Worm (Caenorhabditis elegans): ENCODE results near the gene kin-16.

The kin-16 gene

ce11 chrII:9436009-9436408 lies at the start of gene kin-16:
kin-16 (minus strand) TSS chrII:9436109.
- TF ChIP-seq nhr-179 (tag; optimal IDR thresholded peaks at IDR 0.05) (no peak), ztf-3 (GFP tag; optimal IDR thresholded peaks at IDR 0.05) (no peak), ceh-58 (GFP tag; IDR thresholded peaks at IDR 0.05) (no peak), sea-2 (GFP tag; IDR thresholded peaks at IDR 0.05) (no peak), Y67H2A.10 (GFP tag; conservative IDR thresholded peaks at IDR 0.05) (no peak), athp-1 (tag; optimal IDR thresholded peaks at IDR 0.05) (no peak), repo-1 (tag; optimal IDR thresholded peaks at IDR 0.05) (no peak), hlh-26 (GFP tag; conservative IDR thresholded peaks at IDR 0.05) (no peak), attf-3 (GFP tag; conservative IDR thresholded peaks at IDR 0.05) (no peak), sdz-38 (tag; optimal IDR thresholded peaks at IDR 0.05) (no peak), nfya-2 (GFP tag; IDR thresholded peaks at IDR 0.05) (no peak), Y95B8A.8 (GFP tag; IDR thresholded peaks at IDR 0.05) (no peak), let-607 (tag; optimal IDR thresholded peaks at IDR 0.05) (no peak), Y53G8AR.9 (GFP tag; conservative IDR thresholded peaks at IDR 0.05) (no peak), mxl-1 (tag; optimal IDR thresholded peaks at IDR 0.05) (no peak), lin-40 (tag; optimal IDR thresholded peaks at IDR 0.05) (no peak), nfyb-1 (GFP tag; IDR thresholded peaks at IDR 0.05) (no peak), snpc-4 (GFP tag; optimal IDR thresholded peaks at IDR 0.05) (no peak), snpc-4 (tag; optimal IDR thresholded peaks at IDR 0.05) (no peak), ceh-27 (GFP tag; optimal IDR thresholded peaks at IDR 0.05) (no peak)

- TF ChIP-seq B0035.1 (tag; optimal IDR thresholded peaks at IDR 0.05) (no peak), madf-10 (tag; optimal IDR thresholded peaks at IDR 0.05) (no peak), aptf-2 (GFP tag; conservative IDR thresholded peaks at IDR 0.05) (no peak), mel-28 (tag; optimal IDR thresholded peaks at IDR 0.05; ENCODE audit: borderline replicate concordance) (no peak), tbp1 (GFP tag; optimal IDR thresholded peaks at IDR 0.05) (no peak), attf-5 (GFP tag; optimal IDR thresholded peaks at IDR 0.05) (no peak), cebp-2 (GFP tag; IDR thresholded peaks at IDR 0.05) (no peak), hmg-1.2 (GFP tag; IDR thresholded peaks at IDR 0.05) (no peak), madf-6 (GFP tag; IDR thresholded peaks at IDR 0.05) (no peak), chd-7 (tag; optimal IDR thresholded peaks at IDR 0.05) (no peak), mes-4 (tag; optimal IDR thresholded peaks at IDR 0.05) (no peak), B0336.3 (GFP tag; IDR thresholded peaks at IDR 0.05) (no peak)
Observed at ce11 chrII:9485081-9485730, 49.3 kb upstream of the kin-16 start.

DNA sequence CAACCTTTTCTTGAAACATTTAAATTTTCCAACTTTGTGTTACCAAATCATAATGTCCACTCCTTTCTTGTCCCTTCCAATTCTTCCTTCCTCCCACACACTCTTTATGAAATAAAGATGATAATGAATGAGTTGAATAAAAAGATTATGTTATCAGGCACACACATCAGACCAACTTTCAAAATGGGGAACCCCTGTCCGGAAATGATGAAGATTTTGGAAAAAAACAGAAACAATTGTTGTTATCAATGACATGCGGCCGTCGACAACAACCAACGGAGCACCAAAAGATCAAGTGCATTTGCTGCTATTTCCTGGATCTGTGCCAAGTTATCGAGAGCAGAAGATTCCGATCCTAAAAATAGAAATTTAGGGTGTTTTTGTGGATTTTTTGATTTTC lies 47.4 kb upstream of the kin-16 start:
- TF ChIP-seq lin-40 (tag; optimal IDR thresholded peaks at IDR 0.05), result no peak
- TF ChIP-seq ceh-79 (tag; optimal IDR thresholded peaks at IDR 0.05), result no peak
- no peak for TF ChIP-seq ztf-3 (GFP tag; optimal IDR thresholded peaks at IDR 0.05)
- no peak for TF ChIP-seq ztf-18 (tag; optimal IDR thresholded peaks at IDR 0.05)
- TF ChIP-seq madf-3 (GFP tag; IDR thresholded peaks at IDR 0.05), result no peak
- TF ChIP-seq egrh-3 (GFP tag; IDR thresholded peaks at IDR 0.05), result no peak
- no peak for TF ChIP-seq mcd-1 (GFP tag; IDR thresholded peaks at IDR 0.05)
- TF ChIP-seq ceh-40 (GFP tag; IDR thresholded peaks at IDR 0.05), result no peak
- no peak for TF ChIP-seq F49E8.2 (tag; optimal IDR thresholded peaks at IDR 0.05; ENCODE audit: insufficient read depth)
- TF ChIP-seq hlh-12 (tag; optimal IDR thresholded peaks at IDR 0.05), result no peak
- no peak for TF ChIP-seq ztf-22 (GFP tag; optimal IDR thresholded peaks at IDR 0.05)
- TF ChIP-seq snpc-3.4 (tag; optimal IDR thresholded peaks at IDR 0.05), result no peak
- TF ChIP-seq ccch-3 (GFP tag; optimal IDR thresholded peaks at IDR 0.05), result no peak
- no peak for TF ChIP-seq unc-62 (GFP tag; optimal IDR thresholded peaks at IDR 0.05)
- no peak for TF ChIP-seq F57A8.1 (GFP tag; optimal IDR thresholded peaks at IDR 0.05)
- no peak for TF ChIP-seq F23B12.7 (tag; optimal IDR thresholded peaks at IDR 0.05; ENCODE audit: insufficient read depth)
- TF ChIP-seq ztf-6 (GFP tag; IDR thresholded peaks at IDR 0.05), result no peak
- TF ChIP-seq pha-4 (tag; optimal IDR thresholded peaks at IDR 0.05), result no peak

Measured in whole organism, young adult.